Worm (Caenorhabditis elegans) whole organism, late embryonic: ENCODE measurements around the gene C06E4.6.

Experiments
- ceh-18 ChIP-seq: sonication (generic microtip); optimal IDR thresholded peaks from 2 replicates; lab custom pipeline; 2016; ENCODE audit warnings: missing genetic modification characterization, missing compliant biosample characterization
- fkh-10 ChIP-seq: fragments of 150-350 bp; optimal IDR thresholded peaks from 2 replicates; lab custom pipeline; 2014; ENCODE audit warnings: missing biosample characterization, missing genetic modification reagents, missing genetic modification characterization
- tbx-2 ChIP-seq: sonication (generic microtip); optimal IDR thresholded peaks from 2 replicates; lab custom pipeline; 2016; ENCODE audit warnings: missing genetic modification characterization, missing compliant biosample characterization

ce11 chrIV:7233566-7234014 is 24.5 kb downstream of the C06E4.6 start:
- TF ChIP-seq fkh-10 (GFP tag; lab: Kevin White, UChicago), result no peak
- no peak for TF ChIP-seq ceh-18 (tag; lab: Kevin White, UChicago)
- no peak for TF ChIP-seq tbx-2
